Worm (Caenorhabditis elegans) whole organism, L4 larva: ENCODE results near the gene mrpl-11.
A peak's percentile ranks its signal among the peaks of the same experiment; 100 is the strongest.

ENCODE experiments used
- Y105C5A.15 ChIP-seq: fragments of 200-800 bp; sonication (Bioruptor generic); IDR thresholded peaks from 2 replicates; pipeline ENCODE4 v1.3.6; 2022; ENCODE audit warnings: missing genetic modification characterization, missing compliant biosample characterization
- ama-1 ChIP-seq: fragments of 150-350 bp; optimal IDR thresholded peaks from 2 replicates; lab custom pipeline; 2014; ENCODE audit warnings: inconsistent platforms, mixed read lengths
- ctbp-1 ChIP-seq: fragments of 200-800 bp; sonication (Bioruptor generic); IDR thresholded peaks from 2 replicates; pipeline ENCODE4 v1.3.6; 2022; ENCODE audit warnings: missing genetic modification reagents, missing genetic modification characterization, missing compliant biosample characterization
- daf-8 ChIP-seq: fragments of 200-800 bp; sonication (Bioruptor generic); IDR thresholded peaks from 2 replicates; pipeline ENCODE4 v1.3.6; 2022; ENCODE audit warnings: missing genetic modification characterization, missing compliant biosample characterization
- jun-1 ChIP-seq: fragments of 150-350 bp; optimal IDR thresholded peaks from 2 replicates; lab custom pipeline; 2014; ENCODE audit warnings: missing biosample characterization, missing genetic modification reagents, missing genetic modification characterization
- lim-7 ChIP-seq: fragments of 200-800 bp; sonication (Bioruptor generic); IDR thresholded peaks from 2 replicates; pipeline ENCODE4 v1.3.6; 2022; ENCODE audit warnings: missing genetic modification characterization, missing compliant biosample characterization
- madf-9 ChIP-seq: fragments of 200-800 bp; sonication (Bioruptor generic); conservative IDR thresholded peaks from 2 replicates; pipeline ENCODE4 v1.3.6; 2022; ENCODE audit warnings: missing genetic modification reagents, missing genetic modification characterization, missing compliant biosample characterization
- nhr-48 ChIP-seq: sonication (generic microtip); optimal IDR thresholded peaks from 2 replicates; lab custom pipeline; 2016; ENCODE audit warnings: mild to moderate bottlenecking, missing genetic modification characterization, missing compliant biosample characterization
- pqm-1 ChIP-seq: sonication (generic microtip); optimal IDR thresholded peaks from 2 replicates; lab custom pipeline; 2017; ENCODE audit warnings: missing biosample characterization, missing genetic modification characterization

DNA sequence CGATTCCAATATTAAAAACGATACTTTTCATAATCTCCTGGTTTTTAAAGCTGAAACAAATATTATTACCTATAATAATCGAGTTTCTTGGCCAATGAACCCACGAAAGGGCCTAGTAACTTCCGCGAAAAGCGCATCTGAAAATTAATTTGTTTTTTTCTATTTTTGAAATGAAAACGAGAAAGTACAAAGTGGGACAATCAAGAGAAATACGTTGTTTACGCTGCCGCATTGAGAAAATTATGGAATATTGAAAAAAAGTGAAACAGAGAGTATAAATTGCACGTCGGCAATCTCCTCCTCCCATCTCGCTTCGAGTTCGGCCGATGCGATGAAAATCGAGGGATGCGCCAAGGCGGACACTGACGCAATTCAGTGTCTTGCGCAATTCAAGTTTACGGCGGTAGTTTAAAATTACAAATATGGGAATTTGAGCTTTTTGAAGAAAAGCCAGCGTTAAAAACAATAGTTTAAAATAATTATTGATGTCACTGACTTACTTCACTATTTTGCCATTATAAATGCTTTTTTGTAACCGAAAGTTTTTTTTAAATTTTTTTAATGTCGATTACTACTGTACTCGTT, 23.9 kb downstream of the mrpl-11 start, which contains the start of gene pdhk-2:
- peak; percentile 90 for TF ChIP-seq nhr-48 (tag; lab: Kevin White, UChicago)
- peak; percentile 90 for TF ChIP-seq ctbp-1
- no peak for TF ChIP-seq pqm-1 (tag; lab: Kevin White, UChicago)
- no peak for TF ChIP-seq Y105C5A.15 (GFP tag; lab: Robert Waterston, UW)
- TF ChIP-seq ama-1 (lab: Kevin White, UChicago), result peak; percentile 81
- no peak for TF ChIP-seq daf-8 (GFP tag; lab: Robert Waterston, UW)
- peak; percentile 83 for TF ChIP-seq jun-1 (tag; lab: Kevin White, UChicago)
- no peak for TF ChIP-seq lim-7
- TF ChIP-seq madf-9 (GFP tag; lab: Robert Waterston, UW), result peak; percentile 72
